Fruit fly (Drosophila melanogaster) whole organism, prepupa: ENCODE measurements around the gene bsk.

Source experiments
- CG11294 ChIP-seq: fragments of 200-800 bp; sonication (Bioruptor generic); IDR thresholded peaks from 2 replicates; pipeline ENCODE4 v1.3.6; 2022; ENCODE audit warnings: missing biosample characterization, missing genetic modification characterization
- CG16779 ChIP-seq: fragments of 200-800 bp; sonication (Bioruptor generic); optimal IDR thresholded peaks from 3 replicates; lab custom pipeline; 2017; ENCODE audit warnings: missing biosample characterization, mild to moderate bottlenecking, missing genetic modification characterization
- CG34406 ChIP-seq: fragments of 200-800 bp; sonication (Bioruptor generic); optimal IDR thresholded peaks from 3 replicates; lab custom pipeline; 2016; ENCODE audit warnings: missing biosample characterization, missing genetic modification characterization
- CG9139 ChIP-seq: fragments of 200-800 bp; sonication (Bioruptor generic); optimal IDR thresholded peaks from 3 replicates; lab custom pipeline; 2017; ENCODE audit warnings: missing biosample characterization, mild to moderate bottlenecking, missing genetic modification characterization
- Gug ChIP-seq: fragments of 200-800 bp; sonication (Bioruptor generic); IDR thresholded peaks from 2 replicates; pipeline ENCODE4 v1.3.6; 2022; ENCODE audit warnings: missing biosample characterization, missing genetic modification characterization
- Lpt ChIP-seq: fragments of 200-800 bp; sonication (Bioruptor generic); optimal IDR thresholded peaks from 3 replicates; lab custom pipeline; 2016; ENCODE audit warnings: missing biosample characterization, missing genetic modification characterization
- Smox ChIP-seq: fragments of 200-800 bp; sonication (Bioruptor generic); optimal IDR thresholded peaks from 3 replicates; lab custom pipeline; 2016; ENCODE audit warnings: missing biosample characterization, missing genetic modification characterization
- ss ChIP-seq, 2 experiments: fragments of 200-800 bp; sonication (Bioruptor generic); optimal IDR thresholded peaks; 2 replicates in 1 of 2; 3 replicates in 1 of 2; lab custom pipeline; 2017 to 2018; ENCODE audit warnings: mild to moderate bottlenecking in 2 of 2, missing biosample characterization in 2 of 2, missing genetic modification characterization in 2 of 2, moderate library complexity in 1 of 2
- vri ChIP-seq: fragments of 200-800 bp; sonication (Bioruptor generic); optimal IDR thresholded peaks from 3 replicates; lab custom pipeline; 2016; ENCODE audit warnings: missing biosample characterization, mild to moderate bottlenecking, missing genetic modification characterization

- TF ChIP-seq Gug (GFP tag; lab: Robert Waterston, UW) (no peak), CG9139 (GFP tag; lab: Kevin White, UChicago) (no peak), CG16779 (no peak), Lpt (no peak), ss (GFP tag; optimal IDR thresholded peaks at IDR 0.05; lab: Kevin White, UChicago) (no peak), Smox (GFP tag; lab: Kevin White, UChicago) (no peak), CG11294 (GFP tag; lab: Robert Waterston, UW) (no peak), CG34406 (GFP tag; lab: Kevin White, UChicago) (peak; percentile 29), vri (GFP tag; lab: Kevin White, UChicago) (peak; percentile 51)
Measured at dm6 chr2L:10276846-10277245, 26.5 kb upstream of the bsk start.
